Worm (Caenorhabditis elegans): ENCODE measurements around the gene brc-1.

Gene brc-1

ce11 chrIII:3867378-3867904, 4.7 kb upstream of the brc-1 start, which contains the start of gene rpl-3:
TSS of gene rpl-3 (plus strand) at chrIII:3867854.
- TF ChIP-seq ZK337.2 (GFP tag; IDR thresholded peaks at IDR 0.05) (peak; percentile 96), fkh-10 (GFP tag; optimal IDR thresholded peaks at IDR 0.05) (peak; percentile 100), F49E8.2 (tag; optimal IDR thresholded peaks at IDR 0.05; ENCODE audit: borderline replicate concordance) (peak; percentile 98), saeg-2 (GFP tag; IDR thresholded peaks at IDR 0.05) (peak; percentile 100), D1046.2 (GFP tag; IDR thresholded peaks at IDR 0.05) (peak; percentile 99), spr-3 (GFP tag; optimal IDR thresholded peaks at IDR 0.05) (peak; percentile 100), lin-13 (GFP tag; optimal IDR thresholded peaks at IDR 0.05) (peak; percentile 100), ceh-32 (tag; optimal IDR thresholded peaks at IDR 0.05; ENCODE audit: poor library complexity) (peak; percentile 94), hlh-11 (tag; optimal IDR thresholded peaks at IDR 0.05) (peak; percentile 100), arid-1 (GFP tag; conservative IDR thresholded peaks at IDR 0.05) (peak; percentile 99), jun-1 (tag; optimal IDR thresholded peaks at IDR 0.05) (peak; percentile 99), nhr-111 (GFP tag; optimal IDR thresholded peaks at IDR 0.05) (peak; percentile 100), cey-2 (tag; optimal IDR thresholded peaks at IDR 0.05; ENCODE audit: borderline replicate concordance, insufficient read depth) (peak; percentile 97), spr-1 (tag; optimal IDR thresholded peaks at IDR 0.05) (peak; percentile 99), F26F4.8 (GFP tag; conservative IDR thresholded peaks at IDR 0.05) (peak; percentile 83), ceh-62 (tag; optimal IDR thresholded peaks at IDR 0.05) (no peak), nhr-48 (tag; optimal IDR thresholded peaks at IDR 0.05) (peak; percentile 99), tra-1 (GFP tag; IDR thresholded peaks at IDR 0.05) (peak; percentile 100), T20F7.1 (GFP tag; optimal IDR thresholded peaks at IDR 0.05) (peak; percentile 99), lir-3 (tag; optimal IDR thresholded peaks at IDR 0.05) (peak; percentile 93), daf-16 (GFP tag; optimal IDR thresholded peaks at IDR 0.05) (peak; percentile 98 to 99), daf-16 (tag; optimal IDR thresholded peaks at IDR 0.05) (peak; percentile 98), lin-39 (tag; optimal IDR thresholded peaks at IDR 0.05) (peak; percentile 95), lin-15B (tag; optimal IDR thresholded peaks at IDR 0.05) (peak; percentile 99), nhr-77 (tag; optimal IDR thresholded peaks at IDR 0.05) (peak; percentile 100), skn-1 (tag; optimal IDR thresholded peaks at IDR 0.05) (peak; percentile 100), mdl-1 (tag; optimal IDR thresholded peaks at IDR 0.05) (peak; percentile 82 to 98), dmd-8 (GFP tag; IDR thresholded peaks at IDR 0.05) (peak; percentile 98), Y48G9A.11 (GFP tag; IDR thresholded peaks at IDR 0.05) (peak; percentile 98), F44E2.7 (GFP tag; IDR thresholded peaks at IDR 0.05) (peak; percentile 99), daf-12 (tag; optimal IDR thresholded peaks at IDR 0.05) (no peak), tag-97 (GFP tag; IDR thresholded peaks at IDR 0.05) (peak; percentile 99), dmd-9 (GFP tag; IDR thresholded peaks at IDR 0.05) (peak; percentile 99), attf-4 (tag; optimal IDR thresholded peaks at IDR 0.05) (peak; percentile 85), ceh-82 (tag; optimal IDR thresholded peaks at IDR 0.05) (peak; percentile 94), nhr-25 (tag; optimal IDR thresholded peaks at IDR 0.05; ENCODE audit: borderline replicate concordance, insufficient read depth) (peak; percentile 99), nhr-102 (tag; optimal IDR thresholded peaks at IDR 0.05) (peak; percentile 100), ama-1 (optimal IDR thresholded peaks at IDR 0.05) (peak; percentile 88), duxl-1 (tag; optimal IDR thresholded peaks at IDR 0.05; ENCODE audit: poor library complexity) (peak; percentile 98), ceh-28 (tag; optimal IDR thresholded peaks at IDR 0.05) (peak; percentile 92), snpc-1.2 (GFP tag; IDR thresholded peaks at IDR 0.05) (peak; percentile 98), lin-38 (GFP tag; IDR thresholded peaks at IDR 0.05) (peak; percentile 100), mep-1 (tag; optimal IDR thresholded peaks at IDR 0.05) (peak; percentile 100), zip-2 (tag; optimal IDR thresholded peaks at IDR 0.05) (peak; percentile 97), vab-7 (GFP tag; IDR thresholded peaks at IDR 0.05) (peak; percentile 100), nhr-41 (GFP tag; IDR thresholded peaks at IDR 0.05) (peak; percentile 100), unc-39 (tag; optimal IDR thresholded peaks at IDR 0.05) (peak; percentile 60), nhr-11 (tag; optimal IDR thresholded peaks at IDR 0.05) (peak; percentile 100), zfp-2 (tag; optimal IDR thresholded peaks at IDR 0.05) (peak; percentile 95), dmd-6 (GFP tag; IDR thresholded peaks at IDR 0.05) (peak; percentile 100), mes-2 (tag; optimal IDR thresholded peaks at IDR 0.05; ENCODE audit: poor library complexity, severe bottlenecking) (peak; percentile 100)
